Worm (Caenorhabditis elegans) whole organism, mixed stage, embryonic: Measurements from ENCODE around the gene clec-43.

ENCODE experiments used
- blmp-1 ChIP-seq: fragments of 150-350 bp; optimal IDR thresholded peaks from 2 replicates; lab custom pipeline; 2014; ENCODE audit warnings: missing biosample characterization, missing genetic modification characterization
- ces-1 ChIP-seq: fragments of 150-350 bp; optimal IDR thresholded peaks from 2 replicates; lab custom pipeline; 2014; ENCODE audit warnings: missing biosample characterization, missing genetic modification reagents, missing genetic modification characterization
- lin-32 ChIP-seq: fragments of 200-800 bp; sonication (Bioruptor generic); optimal IDR thresholded peaks from 2 replicates; lab custom pipeline; 2018; ENCODE audit warnings: mild to moderate bottlenecking, missing genetic modification characterization, missing compliant biosample characterization
- nhr-76 ChIP-seq: sonication (generic microtip); optimal IDR thresholded peaks from 2 replicates; lab custom pipeline; 2017; ENCODE audit warnings: missing biosample characterization, missing genetic modification characterization
- unc-62 ChIP-seq: fragments of 150-350 bp; optimal IDR thresholded peaks from 2 replicates; lab custom pipeline; 2014; ENCODE audit warnings: missing biosample characterization, missing genetic modification reagents, missing genetic modification characterization

ce11 chrII:988437-988836, 44.6 kb downstream of the clec-43 start, which contains the start of gene fbxc-39:
- no peak for TF ChIP-seq nhr-76 (tag; lab: Kevin White, UChicago)
- no peak for TF ChIP-seq unc-62 (GFP tag; lab: Kevin White, UChicago)
- no peak for TF ChIP-seq ces-1 (GFP tag; lab: Kevin White, UChicago)
- no peak for TF ChIP-seq blmp-1 (tag; lab: Kevin White, UChicago)
- TF ChIP-seq lin-32 (GFP tag; lab: Kevin White, UChicago), result no peak
